Worm (Caenorhabditis elegans) whole organism, young adult: Measurements from ENCODE around the gene dnj-11.

ENCODE experiments used
- B0019.2 ChIP-seq: fragments of 200-800 bp; sonication (Bioruptor generic); conservative IDR thresholded peaks from 2 replicates; pipeline ENCODE4 v1.3.6; 2022; ENCODE audit warnings: missing genetic modification reagents, missing genetic modification characterization, missing compliant biosample characterization
- B0336.3 ChIP-seq: fragments of 200-800 bp; sonication (Bioruptor generic); IDR thresholded peaks from 2 replicates; pipeline ENCODE4 v1.3.6; 2022; ENCODE audit warnings: missing genetic modification characterization, missing compliant biosample characterization
- C17E4.6 ChIP-seq: fragments of 200-800 bp; sonication (Bioruptor generic); IDR thresholded peaks from 2 replicates; pipeline ENCODE4 v1.3.6; 2022; ENCODE audit warnings: missing genetic modification reagents, missing genetic modification characterization, missing compliant biosample characterization
- F10E7.11 ChIP-seq: sonication (generic microtip); optimal IDR thresholded peaks from 2 replicates; lab custom pipeline; 2017; ENCODE audit warnings: mild to moderate bottlenecking, missing genetic modification characterization, moderate library complexity, missing compliant biosample characterization
- F39B2.1 ChIP-seq: fragments of 200-800 bp; sonication (Bioruptor generic); IDR thresholded peaks from 2 replicates; pipeline ENCODE4 v1.3.6; 2022; ENCODE audit warnings: missing genetic modification reagents, missing genetic modification characterization, missing compliant biosample characterization
- F55B11.4 ChIP-seq: sonication (generic microtip); optimal IDR thresholded peaks from 2 replicates; lab custom pipeline; 2016; ENCODE audit warnings: missing compliant biosample characterization, missing genetic modification characterization, borderline replicate concordance; ENCODE audit not compliant: insufficient read depth
- T07F8.4 ChIP-seq: sonication (generic microtip); optimal IDR thresholded peaks from 2 replicates; lab custom pipeline; 2016; ENCODE audit warnings: mild to moderate bottlenecking, missing genetic modification characterization, moderate library complexity, missing compliant biosample characterization
- Y53G8AR.9 ChIP-seq: fragments of 200-800 bp; sonication (Bioruptor generic); conservative IDR thresholded peaks from 2 replicates; pipeline ENCODE4 v1.3.6; 2022; ENCODE audit warnings: missing genetic modification reagents, missing genetic modification characterization, missing compliant biosample characterization
- Y79H2A.3 ChIP-seq: fragments of 200-800 bp; sonication (Bioruptor generic); conservative IDR thresholded peaks from 2 replicates; pipeline ENCODE4 v1.3.6; 2022; ENCODE audit warnings: missing genetic modification reagents, missing genetic modification characterization, missing compliant biosample characterization
- Y95B8A.8 ChIP-seq: fragments of 200-800 bp; sonication (Bioruptor generic); IDR thresholded peaks from 2 replicates; pipeline ENCODE4 v1.3.6; 2022; ENCODE audit warnings: missing genetic modification reagents, missing genetic modification characterization, missing compliant biosample characterization
- akir-1 ChIP-seq: fragments of 200-800 bp; sonication (Bioruptor generic); optimal IDR thresholded peaks from 2 replicates; lab custom pipeline; 2018; ENCODE audit warnings: mild to moderate bottlenecking, missing genetic modification characterization, moderate library complexity, missing compliant biosample characterization
- atf-7 ChIP-seq: sonication (generic microtip); optimal IDR thresholded peaks from 2 replicates; lab custom pipeline; 2017; ENCODE audit warnings: mild to moderate bottlenecking, missing genetic modification characterization, missing compliant biosample characterization
- athp-1 ChIP-seq: sonication (generic microtip); optimal IDR thresholded peaks from 2 replicates; lab custom pipeline; 2017; ENCODE audit warnings: mild to moderate bottlenecking, missing genetic modification characterization, missing compliant biosample characterization
- attf-5 ChIP-seq: fragments of 200-800 bp; sonication (Bioruptor generic); optimal IDR thresholded peaks from 2 replicates; lab custom pipeline; 2018; ENCODE audit warnings: mild to moderate bottlenecking, missing genetic modification characterization, missing compliant biosample characterization
- attf-6 ChIP-seq: fragments of 200-800 bp; sonication (Bioruptor generic); IDR thresholded peaks from 2 replicates; pipeline ENCODE4 v1.3.6; 2022; ENCODE audit warnings: missing genetic modification reagents, missing genetic modification characterization, missing compliant biosample characterization
- bed-1 ChIP-seq: fragments of 200-800 bp; sonication (Bioruptor generic); IDR thresholded peaks from 2 replicates; pipeline ENCODE4 v1.3.6; 2022; ENCODE audit warnings: missing genetic modification reagents, missing genetic modification characterization, missing compliant biosample characterization
- ccch-3 ChIP-seq: fragments of 200-800 bp; sonication (Bioruptor generic); optimal IDR thresholded peaks from 2 replicates; lab custom pipeline; 2018; ENCODE audit warnings: mild to moderate bottlenecking, missing genetic modification characterization, missing compliant biosample characterization
- cebp-1 ChIP-seq, 2 experiments: fragments of 200-800 bp in 1 of 2; sonication (Bioruptor generic) in 1 of 2; sonication (generic microtip) in 1 of 2; IDR thresholded peaks in 1 of 2; optimal IDR thresholded peaks in 1 of 2; 2 replicates each; pipeline versions ENCODE4 v1.3.6 to Lab custom; 2017 to 2022; ENCODE audit warnings: missing compliant biosample characterization in 2 of 2, missing genetic modification characterization in 2 of 2, mild to moderate bottlenecking in 1 of 2, missing genetic modification reagents in 1 of 2, moderate library complexity in 1 of 2
- cebp-2 ChIP-seq: fragments of 200-800 bp; sonication (Bioruptor generic); IDR thresholded peaks from 2 replicates; pipeline ENCODE4 v1.3.6; 2022; ENCODE audit warnings: missing genetic modification characterization, missing compliant biosample characterization
- ceh-58 ChIP-seq: fragments of 200-800 bp; sonication (Bioruptor generic); IDR thresholded peaks from 2 replicates; pipeline ENCODE4 v1.3.6; 2022; ENCODE audit warnings: missing genetic modification characterization, missing compliant biosample characterization
- ceh-79 ChIP-seq: sonication (generic microtip); optimal IDR thresholded peaks from 2 replicates; lab custom pipeline; 2017; ENCODE audit warnings: mild to moderate bottlenecking, missing genetic modification characterization, missing compliant biosample characterization
- dpff-1 ChIP-seq: sonication (generic microtip); optimal IDR thresholded peaks from 2 replicates; lab custom pipeline; 2017; ENCODE audit warnings: mild to moderate bottlenecking, missing genetic modification characterization, missing compliant biosample characterization
- egl-44 ChIP-seq: fragments of 200-800 bp; sonication (Bioruptor generic); IDR thresholded peaks from 2 replicates; pipeline ENCODE4 v1.3.6; 2022; ENCODE audit warnings: missing genetic modification reagents, missing genetic modification characterization, missing compliant biosample characterization
- egrh-3 ChIP-seq: fragments of 200-800 bp; sonication (Bioruptor generic); IDR thresholded peaks from 2 replicates; pipeline ENCODE4 v1.3.6; 2022; ENCODE audit warnings: missing genetic modification reagents, missing genetic modification characterization, missing compliant biosample characterization
- ekl-4 ChIP-seq: fragments of 200-800 bp; sonication (Bioruptor generic); IDR thresholded peaks from 2 replicates; pipeline ENCODE4 v1.3.6; 2022; ENCODE audit warnings: missing genetic modification reagents, missing genetic modification characterization, missing compliant biosample characterization
- fkh-3 ChIP-seq: sonication (generic microtip); optimal IDR thresholded peaks from 2 replicates; lab custom pipeline; 2016; ENCODE audit warnings: mild to moderate bottlenecking, missing genetic modification characterization, missing compliant biosample characterization
- hlh-12 ChIP-seq: sonication (generic microtip); optimal IDR thresholded peaks from 2 replicates; lab custom pipeline; 2016; ENCODE audit warnings: missing genetic modification characterization, missing compliant biosample characterization
- hmg-1.2 ChIP-seq: fragments of 200-800 bp; sonication (Bioruptor generic); IDR thresholded peaks from 2 replicates; pipeline ENCODE4 v1.3.6; 2022; ENCODE audit warnings: missing genetic modification reagents, missing genetic modification characterization, missing compliant biosample characterization
- lin-35 ChIP-seq, 3 experiments: fragments of 150-350 bp in 2 of 3; sonication (generic microtip) in 1 of 3; optimal IDR thresholded peaks; 2 replicates each; lab custom pipeline; 2014 to 2018; ENCODE audit warnings: missing biosample characterization in 3 of 3, missing genetic modification characterization in 3 of 3, missing genetic modification reagents in 3 of 3
- lin-40 ChIP-seq: sonication (generic microtip); optimal IDR thresholded peaks from 2 replicates; lab custom pipeline; 2016; ENCODE audit warnings: missing genetic modification characterization, mild to moderate bottlenecking, missing compliant biosample characterization, missing genotype, missing genetic modification reagents
- madf-10 ChIP-seq: sonication (generic microtip); optimal IDR thresholded peaks from 2 replicates; lab custom pipeline; 2016; ENCODE audit warnings: mild to moderate bottlenecking, missing genetic modification characterization, missing compliant biosample characterization
- mel-28 ChIP-seq: sonication (generic microtip); optimal IDR thresholded peaks from 2 replicates; lab custom pipeline; 2016; ENCODE audit warnings: borderline replicate concordance, mild to moderate bottlenecking, missing genetic modification characterization, missing compliant biosample characterization
- mxl-1 ChIP-seq: sonication (generic microtip); optimal IDR thresholded peaks from 2 replicates; lab custom pipeline; 2016; ENCODE audit warnings: missing genetic modification characterization, missing compliant biosample characterization
- nhr-120 ChIP-seq: fragments of 200-800 bp; sonication (Bioruptor generic); IDR thresholded peaks from 2 replicates; pipeline ENCODE4 v1.3.6; 2022; ENCODE audit warnings: missing genetic modification characterization, missing compliant biosample characterization
- nhr-80 ChIP-seq: sonication (generic microtip); optimal IDR thresholded peaks from 2 replicates; lab custom pipeline; 2016; ENCODE audit warnings: missing genetic modification characterization, missing compliant biosample characterization
- nhr-90 ChIP-seq: sonication (generic microtip); optimal IDR thresholded peaks from 2 replicates; lab custom pipeline; 2016; ENCODE audit warnings: missing genotype, mild to moderate bottlenecking, missing genetic modification characterization, missing compliant biosample characterization
- pbrm-1 ChIP-seq: fragments of 200-800 bp; sonication (Bioruptor generic); IDR thresholded peaks from 2 replicates; pipeline ENCODE4 v1.3.6; 2022; ENCODE audit warnings: missing genetic modification reagents, missing genetic modification characterization, missing compliant biosample characterization
- pha-4 ChIP-seq: fragments of 150-350 bp; sonication (generic microtip); optimal IDR thresholded peaks from 2 replicates; lab custom pipeline; 2014; ENCODE audit warnings: missing biosample characterization, missing genetic modification reagents, missing genetic modification characterization
- rpc-1 ChIP-seq, 2 experiments: fragments of 150-350 bp in 1 of 2; sonication (generic microtip) in 1 of 2; optimal IDR thresholded peaks; 2 replicates each; lab custom pipeline; 2014 to 2018; ENCODE audit warnings: missing biosample characterization in 1 of 2, missing genetic modification characterization in 1 of 2, missing genetic modification reagents in 1 of 2, missing genotype in 1 of 2
- snpc-1.1 ChIP-seq: sonication (generic microtip); optimal IDR thresholded peaks from 2 replicates; lab custom pipeline; 2017; ENCODE audit warnings: missing genetic modification characterization, mild to moderate bottlenecking, missing compliant biosample characterization, antibody characterized with exemption, moderate library complexity, missing genotype, missing genetic modification reagents; ENCODE audit not compliant: insufficient read depth
- somi-1 ChIP-seq: fragments of 200-800 bp; sonication (Bioruptor generic); optimal IDR thresholded peaks from 2 replicates; lab custom pipeline; 2018; ENCODE audit warnings: mild to moderate bottlenecking, missing genetic modification characterization, missing compliant biosample characterization
- tbp1 ChIP-seq: fragments of 200-800 bp; sonication (Bioruptor generic); optimal IDR thresholded peaks from 2 replicates; lab custom pipeline; 2018; ENCODE audit warnings: mild to moderate bottlenecking, missing genetic modification characterization, missing compliant biosample characterization
- ztf-18 ChIP-seq: sonication (generic microtip); optimal IDR thresholded peaks from 2 replicates; lab custom pipeline; 2016; ENCODE audit warnings: missing genotype, mild to moderate bottlenecking, missing genetic modification characterization, missing compliant biosample characterization
- ztf-3 ChIP-seq: fragments of 200-800 bp; sonication (Bioruptor generic); optimal IDR thresholded peaks from 2 replicates; lab custom pipeline; 2018; ENCODE audit warnings: mild to moderate bottlenecking, missing genetic modification characterization, missing compliant biosample characterization

The dnj-11 gene

DNA sequence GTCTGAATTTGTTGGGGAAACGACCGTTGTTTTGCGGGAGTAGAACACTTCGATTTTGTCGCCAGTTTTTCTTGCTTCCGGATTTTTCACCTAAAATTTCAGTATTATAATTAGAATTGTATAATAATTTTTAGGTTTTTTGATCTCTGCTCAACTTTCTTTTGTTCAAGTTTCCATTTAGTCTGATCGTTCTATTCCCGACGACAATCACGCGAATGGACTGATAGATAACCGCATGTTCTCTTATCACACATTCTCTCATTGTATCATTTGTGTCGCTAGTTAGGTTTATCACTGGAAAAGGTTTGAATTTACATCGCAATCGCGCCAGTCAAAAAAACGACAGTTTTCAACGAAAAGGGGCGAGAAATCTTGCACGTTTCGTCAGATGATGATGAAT, 30.8 kb upstream of the dnj-11 start:
- no peak for TF ChIP-seq ccch-3 (GFP tag; lab: Kevin White, UChicago)
- TF ChIP-seq B0336.3, result peak; percentile 61; the same call in 1 of the 2 replicates
- peak; percentile 28 for TF ChIP-seq atf-7 (tag; lab: Kevin White, UChicago)
- TF ChIP-seq hmg-1.2 (GFP tag; lab: Robert Waterston, UW), result no peak
- peak; percentile 12 for TF ChIP-seq pha-4 (tag; lab: Kevin White, UChicago)
- peak; percentile 1 for TF ChIP-seq attf-5 (GFP tag; lab: Kevin White, UChicago)
- no peak for TF ChIP-seq rpc-1 (optimal IDR thresholded peaks at IDR 0.05; lab: Kevin White, UChicago)
- TF ChIP-seq rpc-1 (tag; optimal IDR thresholded peaks at IDR 0.05; lab: Kevin White, UChicago), result no peak
- TF ChIP-seq dpff-1 (tag; lab: Kevin White, UChicago), result no peak
- TF ChIP-seq cebp-1 (GFP tag; IDR thresholded peaks at IDR 0.05; lab: Robert Waterston, UW), result no peak
- peak; percentile 31 for TF ChIP-seq cebp-1 (tag; optimal IDR thresholded peaks at IDR 0.05; lab: Kevin White, UChicago)
- no peak for TF ChIP-seq T07F8.4 (tag; lab: Kevin White, UChicago)
- no peak for TF ChIP-seq mel-28 (tag; lab: Kevin White, UChicago)
- TF ChIP-seq cebp-2 (GFP tag; lab: Robert Waterston, UW), result no peak
- TF ChIP-seq nhr-90 (tag; lab: Kevin White, UChicago), result no peak
- no peak for TF ChIP-seq nhr-120
- TF ChIP-seq lin-40 (tag; lab: Kevin White, UChicago), result no peak
- TF ChIP-seq snpc-1.1 (tag; lab: Kevin White, UChicago), result no peak
- no peak for TF ChIP-seq C17E4.6 (GFP tag; lab: Robert Waterston, UW)
- TF ChIP-seq madf-10, result peak; percentile 44
- TF ChIP-seq F39B2.1 (GFP tag; lab: Robert Waterston, UW), result no peak
- no peak for TF ChIP-seq lin-35 (GFP tag; optimal IDR thresholded peaks at IDR 0.05; lab: Kevin White, UChicago)
- peak; percentile 25 for TF ChIP-seq tbp1 (GFP tag; lab: Kevin White, UChicago)
- TF ChIP-seq ceh-58 (GFP tag; lab: Robert Waterston, UW), result no peak
- no peak for TF ChIP-seq attf-6 (GFP tag; lab: Robert Waterston, UW)
- TF ChIP-seq ztf-3, result no peak
- no peak for TF ChIP-seq hlh-12
- no peak for TF ChIP-seq Y79H2A.3
- no peak for TF ChIP-seq pbrm-1
- no peak for TF ChIP-seq Y53G8AR.9
- 0 out of 2 replicates have a peak, but pooled peaks have one; percentile 29 for TF ChIP-seq ekl-4 (GFP tag; lab: Robert Waterston, UW)
- no peak for TF ChIP-seq athp-1 (tag; lab: Kevin White, UChicago)
- TF ChIP-seq F55B11.4, result no peak
- no peak for TF ChIP-seq akir-1 (GFP tag; lab: Kevin White, UChicago)
- TF ChIP-seq B0019.2 (GFP tag; lab: Robert Waterston, UW), result no peak
- TF ChIP-seq fkh-3, result no peak
- TF ChIP-seq somi-1 (GFP tag; lab: Kevin White, UChicago), result no peak
- peak; percentile 96 for TF ChIP-seq nhr-80
- TF ChIP-seq ztf-18 (tag; lab: Kevin White, UChicago), result no peak
- TF ChIP-seq Y95B8A.8 (GFP tag; lab: Robert Waterston, UW), result 0 out of 2 replicates have a peak, but pooled peaks have one; percentile 46
- TF ChIP-seq egl-44 (GFP tag; lab: Robert Waterston, UW), result no peak
- no peak for TF ChIP-seq ceh-79 (tag; lab: Kevin White, UChicago)
- TF ChIP-seq bed-1 (GFP tag; lab: Robert Waterston, UW), result no peak
- no peak for TF ChIP-seq egrh-3
- no peak for TF ChIP-seq F10E7.11 (tag; lab: Kevin White, UChicago)
- no peak for TF ChIP-seq mxl-1
